Fruit fly (Drosophila melanogaster): ENCODE measurements around the gene jp.

jp gene

dm6 chr2L:9498185-9498984 lies 68.2 kb downstream of the jp start:
- peak; percentile 14 for TF ChIP-seq Pif1B (GFP tag; optimal IDR thresholded peaks at IDR 0.05)
- peak; percentile 39 for TF ChIP-seq CG17806 (tag; optimal IDR thresholded peaks at IDR 0.05)
- no peak for TF ChIP-seq D1 (tag; optimal IDR thresholded peaks at IDR 0.05)
- no peak for TF ChIP-seq CG10348 (GFP tag; IDR thresholded peaks at IDR 0.05)
- TF ChIP-seq CG4496 (GFP tag; IDR thresholded peaks at IDR 0.05), result peak; percentile 55; the same call in 1 of the 3 replicates
- TF ChIP-seq Ets98B (GFP tag; IDR thresholded peaks at IDR 0.05), result peak; percentile 43
- TF ChIP-seq CG32121 (GFP tag; IDR thresholded peaks at IDR 0.05), result no peak; the same call in 1 of the 2 replicates
- TF ChIP-seq CG9948 (tag; optimal IDR thresholded peaks at IDR 0.05), result peak; percentile 37
- peak; percentile 35 for TF ChIP-seq CG34367 (tag; optimal IDR thresholded peaks at IDR 0.05)
- TF ChIP-seq rn (GFP tag; IDR thresholded peaks at IDR 0.05), result no peak
- TF ChIP-seq CG8159 (tag; optimal IDR thresholded peaks at IDR 0.05), result peak; percentile 58
- peak; percentile 56 for TF ChIP-seq CG14655 (GFP tag; optimal IDR thresholded peaks at IDR 0.05)
- TF ChIP-seq Pif1A (GFP tag; optimal IDR thresholded peaks at IDR 0.05), result peak; percentile 11
- TF ChIP-seq CG15710 (tag; optimal IDR thresholded peaks at IDR 0.05), result peak; percentile 21
- no peak for TF ChIP-seq CG12605 (GFP tag; IDR thresholded peaks at IDR 0.05)
- no peak for TF ChIP-seq CG13204 (GFP tag; optimal IDR thresholded peaks at IDR 0.05)
- peak; percentile 51 for TF ChIP-seq Snoo (tag; optimal IDR thresholded peaks at IDR 0.05)
- no peak for TF ChIP-seq gl (tag; optimal IDR thresholded peaks at IDR 0.05)
- TF ChIP-seq EcR (GFP tag; optimal IDR thresholded peaks at IDR 0.05), result peak; percentile 8
- peak; percentile 53 for TF ChIP-seq CG8301 (tag; optimal IDR thresholded peaks at IDR 0.05)
- TF ChIP-seq fd96Ca (GFP tag; IDR thresholded peaks at IDR 0.05), result no peak

Measured in whole organism, pupa.